Worm (Caenorhabditis elegans) whole organism, late embryonic: Measurements from ENCODE around the gene F21C10.5.

Source experiments
- C08G9.2 ChIP-seq: sonication (generic microtip); optimal IDR thresholded peaks from 2 replicates; lab custom pipeline; 2016; ENCODE audit warnings: mild to moderate bottlenecking, missing genetic modification characterization, moderate library complexity, missing compliant biosample characterization
- C38D4.7 ChIP-seq: fragments of 200-800 bp; sonication (Bioruptor generic); optimal IDR thresholded peaks from 2 replicates; lab custom pipeline; 2018; ENCODE audit warnings: mild to moderate bottlenecking, missing genetic modification characterization, moderate library complexity, missing compliant biosample characterization
- F13H6.1 ChIP-seq: sonication (generic microtip); optimal IDR thresholded peaks from 2 replicates; lab custom pipeline; 2016; ENCODE audit warnings: missing genetic modification characterization, missing compliant biosample characterization
- K02D7.2 ChIP-seq: sonication (generic microtip); optimal IDR thresholded peaks from 2 replicates; lab custom pipeline; 2017; ENCODE audit warnings: mild to moderate bottlenecking, missing genetic modification characterization, missing compliant biosample characterization
- K09A11.1 ChIP-seq: sonication (generic microtip); optimal IDR thresholded peaks from 2 replicates; lab custom pipeline; 2017; ENCODE audit warnings: antibody characterized with exemption, mild to moderate bottlenecking, missing genetic modification characterization, missing compliant biosample characterization; ENCODE audit not compliant: insufficient read depth
- ahr-1 ChIP-seq: sonication (generic microtip); optimal IDR thresholded peaks from 2 replicates; lab custom pipeline; 2016; ENCODE audit warnings: missing genetic modification characterization, missing compliant biosample characterization
- ceh-14 ChIP-seq: sonication (generic microtip); optimal IDR thresholded peaks from 2 replicates; lab custom pipeline; 2016; ENCODE audit warnings: missing genotype, missing genetic modification characterization, missing compliant biosample characterization
- ceh-18 ChIP-seq: sonication (generic microtip); optimal IDR thresholded peaks from 2 replicates; lab custom pipeline; 2016; ENCODE audit warnings: missing genetic modification characterization, missing compliant biosample characterization
- ceh-22 ChIP-seq: sonication (generic microtip); optimal IDR thresholded peaks from 2 replicates; lab custom pipeline; 2017; ENCODE audit warnings: missing biosample characterization, missing genetic modification characterization
- ceh-24 ChIP-seq: sonication (generic microtip); optimal IDR thresholded peaks from 2 replicates; lab custom pipeline; 2016; ENCODE audit warnings: mild to moderate bottlenecking, missing genetic modification characterization, missing compliant biosample characterization
- ceh-31 ChIP-seq: sonication (generic microtip); optimal IDR thresholded peaks from 2 replicates; lab custom pipeline; 2016; ENCODE audit warnings: missing genetic modification characterization, missing compliant biosample characterization
- ceh-34 ChIP-seq: sonication (generic microtip); optimal IDR thresholded peaks from 2 replicates; lab custom pipeline; 2016; ENCODE audit warnings: mild to moderate bottlenecking, missing genetic modification characterization, missing compliant biosample characterization
- ceh-45 ChIP-seq: fragments of 200-800 bp; sonication (Bioruptor generic); IDR thresholded peaks from 2 replicates; pipeline ENCODE4 v1.3.6; 2022; ENCODE audit warnings: missing genetic modification reagents, missing genetic modification characterization, missing compliant biosample characterization
- ceh-48 ChIP-seq: sonication (generic microtip); optimal IDR thresholded peaks from 2 replicates; lab custom pipeline; 2016; ENCODE audit warnings: missing genetic modification characterization, inconsistent platforms, missing compliant biosample characterization
- ceh-9 ChIP-seq: sonication (generic microtip); optimal IDR thresholded peaks from 2 replicates; lab custom pipeline; 2016; ENCODE audit warnings: mild to moderate bottlenecking, missing genetic modification characterization, inconsistent platforms, missing compliant biosample characterization
- elt-4 ChIP-seq: sonication (generic microtip); optimal IDR thresholded peaks from 2 replicates; lab custom pipeline; 2016; ENCODE audit warnings: missing genetic modification characterization, missing compliant biosample characterization
- hlh-13 ChIP-seq: fragments of 200-800 bp; sonication (Bioruptor generic); optimal IDR thresholded peaks from 2 replicates; lab custom pipeline; 2018; ENCODE audit warnings: mild to moderate bottlenecking, missing genetic modification characterization, missing compliant biosample characterization
- hlh-30 ChIP-seq: sonication (generic microtip); optimal IDR thresholded peaks from 2 replicates; lab custom pipeline; 2017; ENCODE audit warnings: antibody characterized with exemption, missing genetic modification characterization, missing compliant biosample characterization; ENCODE audit not compliant: insufficient read depth
- madf-2 ChIP-seq: sonication (generic microtip); optimal IDR thresholded peaks from 2 replicates; lab custom pipeline; 2017; ENCODE audit warnings: missing genetic modification characterization, missing compliant biosample characterization
- mec-3 ChIP-seq: sonication (generic microtip); optimal IDR thresholded peaks from 2 replicates; lab custom pipeline; 2016; ENCODE audit warnings: borderline replicate concordance, missing genetic modification characterization, missing compliant biosample characterization
- nfya-1 ChIP-seq: sonication (generic microtip); optimal IDR thresholded peaks from 2 replicates; lab custom pipeline; 2017; ENCODE audit warnings: missing genetic modification characterization, mild to moderate bottlenecking, missing compliant biosample characterization, antibody characterized with exemption, moderate library complexity
- npax-4 ChIP-seq: sonication (generic microtip); optimal IDR thresholded peaks from 2 replicates; lab custom pipeline; 2016; ENCODE audit warnings: missing genetic modification characterization, missing compliant biosample characterization
- pat-9 ChIP-seq: fragments of 200-800 bp; sonication (Bioruptor generic); optimal IDR thresholded peaks from 2 replicates; lab custom pipeline; 2018; ENCODE audit warnings: mild to moderate bottlenecking, missing genetic modification characterization, moderate library complexity, missing compliant biosample characterization
- pax-1 ChIP-seq: fragments of 150-350 bp; optimal IDR thresholded peaks from 2 replicates; lab custom pipeline; 2014; ENCODE audit warnings: missing biosample characterization, missing genetic modification characterization
- pha-2 ChIP-seq: sonication (generic microtip); optimal IDR thresholded peaks from 2 replicates; lab custom pipeline; 2017; ENCODE audit warnings: mild to moderate bottlenecking, missing genetic modification characterization, missing compliant biosample characterization
- pha-4 ChIP-seq: fragments of 150-350 bp; optimal IDR thresholded peaks from 2 replicates; lab custom pipeline; 2018; ENCODE audit warnings: missing biosample characterization, missing genetic modification reagents, missing genetic modification characterization
- pros-1 ChIP-seq: fragments of 150-350 bp; optimal IDR thresholded peaks from 2 replicates; lab custom pipeline; 2014; ENCODE audit warnings: missing biosample characterization, missing genetic modification reagents, missing genetic modification characterization
- ref-2 ChIP-seq: sonication (generic microtip); optimal IDR thresholded peaks from 2 replicates; lab custom pipeline; 2016; ENCODE audit warnings: missing genetic modification characterization, missing compliant biosample characterization
- rnt-1 ChIP-seq: sonication (generic microtip); optimal IDR thresholded peaks from 2 replicates; lab custom pipeline; 2016; ENCODE audit warnings: missing genetic modification characterization, missing compliant biosample characterization
- syd-9 ChIP-seq: sonication (generic microtip); optimal IDR thresholded peaks from 2 replicates; lab custom pipeline; 2016; ENCODE audit warnings: mild to moderate bottlenecking, missing genetic modification characterization, moderate library complexity, missing compliant biosample characterization
- ttx-3 ChIP-seq: sonication (generic microtip); optimal IDR thresholded peaks from 2 replicates; lab custom pipeline; 2016; ENCODE audit warnings: missing genetic modification reagents, missing genetic modification characterization, missing compliant biosample characterization
- unc-3 ChIP-seq, 2 experiments: fragments of 200-800 bp in 1 of 2; sonication (Bioruptor generic) in 1 of 2; sonication (generic microtip) in 1 of 2; conservative IDR thresholded peaks in 1 of 2; optimal IDR thresholded peaks in 1 of 2; 2 replicates each; pipeline versions ENCODE4 v1.3.6 to Lab custom; 2016 to 2022; ENCODE audit warnings: missing compliant biosample characterization in 2 of 2, missing genetic modification characterization in 2 of 2, missing genetic modification reagents in 1 of 2
- unc-42 ChIP-seq: sonication (generic microtip); optimal IDR thresholded peaks from 2 replicates; lab custom pipeline; 2016; ENCODE audit warnings: missing genotype, missing genetic modification characterization, missing compliant biosample characterization
- zip-5 ChIP-seq: sonication (generic microtip); optimal IDR thresholded peaks from 2 replicates; lab custom pipeline; 2016; ENCODE audit warnings: missing genetic modification characterization, missing compliant biosample characterization
- ztf-16 ChIP-seq: sonication (generic microtip); optimal IDR thresholded peaks from 2 replicates; lab custom pipeline; 2017; ENCODE audit warnings: missing genetic modification characterization, missing compliant biosample characterization

The F21C10.5 gene

DNA sequence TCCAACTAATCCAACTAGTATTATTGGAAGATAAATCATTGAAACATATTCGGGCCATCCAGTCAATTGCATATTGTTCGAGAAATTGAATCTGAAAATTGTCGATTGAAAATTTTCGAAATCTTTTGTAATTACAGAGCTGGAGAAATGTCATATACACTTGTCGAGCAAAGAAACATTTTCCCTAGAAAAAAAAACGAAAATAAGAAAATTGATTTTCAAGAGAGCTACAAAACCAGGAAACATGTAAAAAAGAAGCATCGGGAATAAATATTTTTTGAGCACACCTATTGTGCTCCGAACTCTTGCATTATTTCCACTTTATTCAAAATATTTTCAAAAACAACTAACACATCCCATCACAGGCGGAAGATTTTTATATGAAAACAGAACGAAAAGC is 24.4 kb upstream of the F21C10.5 start, which contains the start of gene frpr-6:
Gene frpr-6, minus strand, starts transcription at position 101 of the 400 bp plus-strand sequence.
- TF ChIP-seq ceh-48 (tag; lab: Kevin White, UChicago) (no peak), ceh-24 (tag; lab: Kevin White, UChicago) (no peak), pha-4 (tag; lab: Kevin White, UChicago) (no peak), F13H6.1 (tag; lab: Kevin White, UChicago) (no peak), ceh-14 (tag; lab: Kevin White, UChicago) (no peak), zip-5 (tag; lab: Kevin White, UChicago) (no peak), C38D4.7 (GFP tag; lab: Kevin White, UChicago) (no peak), ttx-3 (no peak)

DNA sequence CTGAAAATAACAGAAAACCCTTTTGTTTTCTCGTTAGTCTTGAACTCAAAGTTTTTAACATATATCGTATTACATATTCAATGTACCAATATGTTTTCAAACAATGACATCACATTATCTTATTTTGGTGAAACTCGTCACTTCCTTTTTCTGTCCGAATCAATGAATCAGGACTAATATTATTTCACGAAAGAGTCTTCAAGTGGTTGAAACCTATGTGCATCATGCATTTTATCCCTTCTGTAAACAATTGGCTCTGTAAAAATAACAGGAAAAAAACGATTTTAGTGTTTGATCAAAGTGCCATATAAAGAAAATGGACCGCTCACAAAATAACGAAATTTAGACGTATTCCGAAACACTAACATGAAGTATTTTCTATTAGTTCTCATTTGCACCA is 17.2 kb upstream of the F21C10.5 start, which contains the start of gene F21C10.18:
Gene F21C10.18, plus strand, starts transcription at position 301 of the 400 bp plus-strand sequence.
- TF ChIP-seq ceh-14 (tag; lab: Kevin White, UChicago) (no peak), ceh-31 (tag; lab: Kevin White, UChicago) (no peak), ahr-1 (no peak), ceh-34 (no peak), pax-1 (tag; lab: Kevin White, UChicago) (no peak), nfya-1 (tag; lab: Kevin White, UChicago) (no peak), ztf-16 (tag; lab: Kevin White, UChicago) (no peak), npax-4 (tag; lab: Kevin White, UChicago) (no peak), pha-4 (tag; lab: Kevin White, UChicago) (no peak), syd-9 (tag; lab: Kevin White, UChicago) (no peak), C08G9.2 (tag; lab: Kevin White, UChicago) (no peak), K02D7.2 (no peak), ceh-45 (GFP tag; lab: Robert Waterston, UW) (no peak), hlh-30 (tag; lab: Kevin White, UChicago) (no peak), ref-2 (no peak), pros-1 (no peak)

DNA sequence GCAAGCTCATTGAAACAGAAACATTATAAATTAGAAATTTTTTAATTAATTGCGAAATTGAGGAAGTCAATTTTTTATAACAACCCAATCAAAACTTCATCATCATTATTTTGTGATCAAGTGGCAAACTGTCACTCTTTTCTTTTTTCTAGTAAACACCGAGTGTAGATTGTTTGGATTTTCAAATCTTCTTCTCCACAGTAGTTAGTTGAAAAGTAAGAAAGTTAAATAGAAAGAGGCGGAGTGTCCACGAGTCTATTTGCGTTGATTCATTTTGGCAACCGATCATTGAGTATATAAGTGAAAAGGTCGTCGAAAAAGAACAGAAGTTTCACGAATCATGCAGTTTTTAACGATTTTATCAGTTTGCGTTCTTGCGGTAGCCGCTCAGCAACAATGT is 16.2 kb upstream of the F21C10.5 start, which contains the start of gene pqn-31:
Gene pqn-31, plus strand, starts transcription at position 301 of the 400 bp plus-strand sequence.
- TF ChIP-seq ztf-16 (tag; lab: Kevin White, UChicago) (no peak), unc-42 (no peak), rnt-1 (tag; lab: Kevin White, UChicago) (no peak), elt-4 (tag; lab: Kevin White, UChicago) (no peak), ceh-9 (tag; lab: Kevin White, UChicago) (no peak), hlh-13 (GFP tag; lab: Kevin White, UChicago) (no peak), ceh-24 (tag; lab: Kevin White, UChicago) (no peak), pat-9 (tag; lab: Kevin White, UChicago) (no peak), F13H6.1 (tag; lab: Kevin White, UChicago) (no peak), ceh-45 (GFP tag; lab: Robert Waterston, UW) (no peak), hlh-30 (tag; lab: Kevin White, UChicago) (no peak), K09A11.1 (no peak), ceh-31 (tag; lab: Kevin White, UChicago) (no peak), madf-2 (tag; lab: Kevin White, UChicago) (no peak), unc-3 (GFP tag; conservative IDR thresholded peaks at IDR 0.05; lab: Robert Waterston, UW) (no peak), unc-3 (tag; optimal IDR thresholded peaks at IDR 0.05; lab: Kevin White, UChicago) (no peak), pha-2 (tag; lab: Kevin White, UChicago) (no peak), ceh-22 (tag; lab: Kevin White, UChicago) (no peak)
- TF ChIP-seq, all 69 proteins: peak for 0

DNA sequence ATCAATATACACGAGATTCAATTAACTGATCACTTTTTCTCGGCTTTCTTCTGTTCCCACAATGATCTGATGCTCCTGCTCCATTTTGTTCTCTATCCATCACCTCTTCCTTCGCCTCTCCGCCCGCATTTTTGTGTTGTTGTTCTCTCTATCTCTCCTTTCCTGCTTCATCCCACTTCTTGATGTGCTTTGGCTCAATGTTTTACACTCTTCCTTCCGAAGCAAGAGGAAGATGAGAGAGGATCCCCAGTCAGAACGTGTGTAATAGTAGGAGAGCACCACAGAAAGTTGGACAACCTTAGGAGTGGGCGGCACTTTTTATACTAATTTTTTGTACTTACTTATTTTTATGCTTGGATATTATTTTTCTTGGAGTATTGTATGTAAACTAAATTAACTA is 13.5 kb upstream of the F21C10.5 start:
- TF ChIP-seq ceh-18 (peak; percentile 47), mec-3 (tag; lab: Kevin White, UChicago) (no peak)
- TF ChIP-seq, all 69 proteins: peak for 1
